Fruit fly (Drosophila melanogaster): Measurements from ENCODE around the gene CG4259.

CG4259 gene

DNA sequence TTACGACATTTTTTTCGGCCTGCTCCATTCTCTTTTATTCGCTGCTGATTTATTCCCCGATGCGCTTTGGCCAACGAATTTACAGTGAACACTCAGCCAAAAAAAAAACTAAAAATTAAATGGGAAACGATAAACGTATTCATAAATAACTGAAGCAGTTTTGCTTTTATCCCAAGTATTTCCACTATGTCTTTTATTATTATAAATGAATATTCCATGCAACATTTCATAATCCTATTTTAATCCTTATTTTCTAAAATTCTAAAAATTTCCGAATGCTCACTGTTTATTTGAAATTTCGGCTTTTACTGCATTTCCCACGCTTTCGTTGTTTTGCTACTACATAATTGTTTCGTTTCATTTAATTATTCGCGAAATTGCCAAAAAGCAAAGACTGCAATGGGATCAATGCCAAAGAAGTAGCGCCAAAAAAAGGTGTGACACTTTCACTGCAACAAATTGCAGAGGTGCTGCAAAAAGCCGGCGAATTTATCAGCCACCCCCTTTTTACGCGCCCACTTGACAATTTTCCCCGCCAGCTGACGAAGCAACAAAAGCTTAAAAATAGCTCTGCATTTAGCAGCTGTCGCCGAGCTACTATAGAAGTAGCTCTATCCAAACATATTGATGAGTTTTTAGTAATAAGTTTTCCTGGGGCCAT is 2.5 kb upstream of the CG4259 start:
- TF ChIP-seq Pdp1 (GFP tag; optimal IDR thresholded peaks at IDR 0.05) (no peak), sug (tag; optimal IDR thresholded peaks at IDR 0.05) (no peak), Drgx (GFP tag; IDR thresholded peaks at IDR 0.05) (peak; percentile 36; the same call in 1 of the 2 replicates), row (GFP tag; IDR thresholded peaks at IDR 0.05) (peak; percentile 17; the same call in 1 of the 3 replicates), Sox102F (GFP tag; optimal IDR thresholded peaks at IDR 0.05) (peak; percentile 0), Ada2b (GFP tag; IDR thresholded peaks at IDR 0.05) (no peak), sens (GFP tag) (peak; percentile 49), gem (tag; optimal IDR thresholded peaks at IDR 0.05) (peak; percentile 11), HmgD (GFP tag; optimal IDR thresholded peaks at IDR 0.05) (no peak), CG14050 (GFP tag; IDR thresholded peaks at IDR 0.05) (no peak), CkIIα-i1 (GFP tag; IDR thresholded peaks at IDR 0.05) (no peak)

DNA sequence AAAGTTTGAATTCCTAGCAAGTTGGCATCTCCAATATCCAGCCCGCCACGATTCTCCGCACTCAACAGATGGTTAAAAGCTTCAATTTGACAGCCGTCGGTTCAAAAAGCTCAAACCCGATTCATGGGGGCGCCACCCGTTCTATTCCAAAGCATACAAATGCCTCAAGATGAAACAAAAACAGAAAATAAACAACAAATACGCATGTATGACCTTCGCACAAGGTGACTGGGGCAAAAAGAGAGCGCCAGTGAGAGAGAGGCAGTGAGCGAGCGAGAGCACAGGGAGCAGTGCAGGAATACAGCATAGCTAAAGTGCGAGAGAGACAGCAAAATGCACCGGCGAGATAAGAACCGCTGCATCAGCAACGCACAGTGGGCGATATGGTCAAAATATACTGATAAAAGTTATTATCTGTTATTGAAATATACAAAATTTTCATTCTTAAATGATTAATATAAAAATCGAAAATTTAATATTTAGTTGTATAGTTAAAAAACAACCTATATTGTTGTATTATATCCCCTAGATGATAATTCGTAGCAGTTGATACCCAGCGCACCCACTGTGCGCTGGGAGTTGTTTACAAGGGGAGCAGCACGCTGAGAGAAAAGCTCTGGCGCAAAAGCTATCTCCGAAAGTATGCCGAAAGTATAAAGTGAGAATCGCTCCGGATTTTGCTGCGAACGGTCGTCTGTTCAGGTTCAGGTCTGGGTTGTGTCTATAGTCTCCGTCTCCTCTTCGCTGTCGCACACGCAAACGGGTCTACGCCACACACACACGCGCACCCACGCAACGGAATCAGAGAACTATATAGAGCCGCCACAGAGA is 1.3 kb upstream of the CG4259 start, which contains the start of gene Glyp:
TSS of gene Glyp (plus strand) at position 657 of the 831 bp plus-strand sequence.
- TF ChIP-seq fd102C (GFP tag; optimal IDR thresholded peaks at IDR 0.05) (peak; percentile 26), bbx (GFP tag; IDR thresholded peaks at IDR 0.05; ENCODE audit: partially characterized antibody) (peak; percentile 54; the same call in 1 of the 2 replicates), unpg (GFP tag; optimal IDR thresholded peaks at IDR 0.05) (peak; percentile 98), chm (GFP tag; IDR thresholded peaks at IDR 0.05) (peak; percentile 71; the same call in 1 of the 2 replicates), ttk (GFP tag; IDR thresholded peaks at IDR 0.05) (peak; percentile 93), gem (tag; optimal IDR thresholded peaks at IDR 0.05) (peak; percentile 99), CG13894 (tag; optimal IDR thresholded peaks at IDR 0.05) (peak; percentile 97), Blimp-1 (GFP tag; optimal IDR thresholded peaks at IDR 0.05) (peak; percentile 95), scrt (GFP tag; optimal IDR thresholded peaks at IDR 0.05) (peak; percentile 97), Sox102F (GFP tag; optimal IDR thresholded peaks at IDR 0.05) (peak; percentile 97), CG12659 (GFP tag; optimal IDR thresholded peaks at IDR 0.05) (peak; percentile 99), CG1602 (GFP tag; optimal IDR thresholded peaks at IDR 0.05) (peak; percentile 90), dan (GFP tag; IDR thresholded peaks at IDR 0.05) (peak; percentile 51; the same call in 1 of the 2 replicates), Stat92E (GFP tag; optimal IDR thresholded peaks at IDR 0.05) (peak in 1 of 3 experiments; percentile 91), Tbp (GFP tag; optimal IDR thresholded peaks at IDR 0.05) (no peak), CG31224 (GFP tag; IDR thresholded peaks at IDR 0.05) (peak; percentile 91), cas (GFP tag; IDR thresholded peaks at IDR 0.05) (peak; percentile 87), jing (GFP tag; optimal IDR thresholded peaks at IDR 0.05) (peak; percentile 84), CG30020 (tag; optimal IDR thresholded peaks at IDR 0.05) (peak; percentile 84), mam (GFP tag; optimal IDR thresholded peaks at IDR 0.05) (peak; percentile 69), Nf-YC (tag; optimal IDR thresholded peaks at IDR 0.05) (peak; percentile 92), psq (GFP tag; optimal IDR thresholded peaks at IDR 0.05) (peak; percentile 89), CG17328 (GFP tag; IDR thresholded peaks at IDR 0.05) (peak; percentile 94), CG3838 (GFP tag; optimal IDR thresholded peaks at IDR 0.05) (peak; percentile 66), TFAM (GFP tag; optimal IDR thresholded peaks at IDR 0.05) (peak; percentile 67), aop (GFP tag; IDR thresholded peaks at IDR 0.05) (no peak; the same call in 1 of the 2 replicates), wor (GFP tag; IDR thresholded peaks at IDR 0.05) (peak; percentile 92), CG10274 (GFP tag; optimal IDR thresholded peaks at IDR 0.05) (peak; percentile 91), CG3065 (GFP tag; optimal IDR thresholded peaks at IDR 0.05) (peak; percentile 81), pum (GFP tag; optimal IDR thresholded peaks at IDR 0.05) (peak; percentile 59), CG10565 (GFP tag; optimal IDR thresholded peaks at IDR 0.05) (peak; percentile 81), ab (GFP tag; optimal IDR thresholded peaks at IDR 0.05) (peak; percentile 65), bigmax (GFP tag; optimal IDR thresholded peaks at IDR 0.05) (no peak), CG31388 (GFP tag; optimal IDR thresholded peaks at IDR 0.05) (peak; percentile 58), Spps (tag; optimal IDR thresholded peaks at IDR 0.05) (peak; percentile 91), CG1792 (GFP tag; optimal IDR thresholded peaks at IDR 0.05) (no peak), E2f2 (GFP tag; IDR thresholded peaks at IDR 0.05) (peak; percentile 98)
